Worm (Caenorhabditis elegans) whole organism, late embryonic: ENCODE results near the gene atf-7.

Experiments used
- C38D4.7 ChIP-seq: fragments of 200-800 bp; sonication (Bioruptor generic); optimal IDR thresholded peaks from 2 replicates; lab custom pipeline; 2018; ENCODE audit warnings: mild to moderate bottlenecking, missing genetic modification characterization, moderate library complexity, missing compliant biosample characterization
- F13H6.1 ChIP-seq: sonication (generic microtip); optimal IDR thresholded peaks from 2 replicates; lab custom pipeline; 2016; ENCODE audit warnings: missing genetic modification characterization, missing compliant biosample characterization
- K09A11.1 ChIP-seq: sonication (generic microtip); optimal IDR thresholded peaks from 2 replicates; lab custom pipeline; 2017; ENCODE audit warnings: antibody characterized with exemption, mild to moderate bottlenecking, missing genetic modification characterization, missing compliant biosample characterization; ENCODE audit not compliant: insufficient read depth
- T23F11.4 ChIP-seq: fragments of 200-800 bp; sonication (Bioruptor generic); optimal IDR thresholded peaks from 2 replicates; lab custom pipeline; 2018; ENCODE audit warnings: mild to moderate bottlenecking, missing genetic modification characterization, missing compliant biosample characterization
- Y22D7AL.16 ChIP-seq: sonication (generic microtip); optimal IDR thresholded peaks from 2 replicates; lab custom pipeline; 2016; ENCODE audit warnings: missing genetic modification characterization, missing compliant biosample characterization
- ceh-18 ChIP-seq: sonication (generic microtip); optimal IDR thresholded peaks from 2 replicates; lab custom pipeline; 2016; ENCODE audit warnings: missing genetic modification characterization, missing compliant biosample characterization
- ceh-2 ChIP-seq: sonication (generic microtip); optimal IDR thresholded peaks from 2 replicates; lab custom pipeline; 2016; ENCODE audit warnings: missing genotype, missing genetic modification characterization, missing compliant biosample characterization
- ceh-22 ChIP-seq: sonication (generic microtip); optimal IDR thresholded peaks from 2 replicates; lab custom pipeline; 2017; ENCODE audit warnings: missing biosample characterization, missing genetic modification characterization
- ceh-31 ChIP-seq: sonication (generic microtip); optimal IDR thresholded peaks from 2 replicates; lab custom pipeline; 2016; ENCODE audit warnings: missing genetic modification characterization, missing compliant biosample characterization
- ceh-34 ChIP-seq: sonication (generic microtip); optimal IDR thresholded peaks from 2 replicates; lab custom pipeline; 2016; ENCODE audit warnings: mild to moderate bottlenecking, missing genetic modification characterization, missing compliant biosample characterization
- ceh-45 ChIP-seq: fragments of 200-800 bp; sonication (Bioruptor generic); IDR thresholded peaks from 2 replicates; pipeline ENCODE4 v1.3.6; 2022; ENCODE audit warnings: missing genetic modification reagents, missing genetic modification characterization, missing compliant biosample characterization
- ceh-9 ChIP-seq: sonication (generic microtip); optimal IDR thresholded peaks from 2 replicates; lab custom pipeline; 2016; ENCODE audit warnings: mild to moderate bottlenecking, missing genetic modification characterization, inconsistent platforms, missing compliant biosample characterization
- elt-2 ChIP-seq: sonication (generic microtip); optimal IDR thresholded peaks from 2 replicates; lab custom pipeline; 2016; ENCODE audit warnings: missing genetic modification reagents, missing genetic modification characterization, missing compliant biosample characterization
- fax-1 ChIP-seq: sonication (generic microtip); optimal IDR thresholded peaks from 2 replicates; lab custom pipeline; 2016; ENCODE audit warnings: missing genotype, missing genetic modification characterization, missing compliant biosample characterization
- fkh-6 ChIP-seq: sonication (generic microtip); optimal IDR thresholded peaks from 2 replicates; lab custom pipeline; 2016; ENCODE audit warnings: missing genetic modification characterization, missing compliant biosample characterization
- gmeb-2 ChIP-seq: sonication (generic microtip); optimal IDR thresholded peaks from 2 replicates; lab custom pipeline; 2016; ENCODE audit warnings: missing genetic modification characterization, inconsistent platforms, missing compliant biosample characterization
- hlh-15 ChIP-seq: sonication (generic microtip); optimal IDR thresholded peaks from 2 replicates; lab custom pipeline; 2016; ENCODE audit warnings: missing genetic modification characterization, missing compliant biosample characterization
- hlh-30 ChIP-seq: sonication (generic microtip); optimal IDR thresholded peaks from 2 replicates; lab custom pipeline; 2017; ENCODE audit warnings: antibody characterized with exemption, missing genetic modification characterization, missing compliant biosample characterization; ENCODE audit not compliant: insufficient read depth
- hlh-6 ChIP-seq: sonication (generic microtip); optimal IDR thresholded peaks from 2 replicates; lab custom pipeline; 2016; ENCODE audit warnings: missing genotype, missing genetic modification characterization, missing compliant biosample characterization
- hlh-8 ChIP-seq: sonication (generic microtip); optimal IDR thresholded peaks from 2 replicates; lab custom pipeline; 2016; ENCODE audit warnings: missing genotype, missing genetic modification characterization, missing compliant biosample characterization
- lin-11 ChIP-seq: fragments of 200-800 bp; sonication (Bioruptor generic); optimal IDR thresholded peaks from 2 replicates; lab custom pipeline; 2018; ENCODE audit warnings: mild to moderate bottlenecking, missing genetic modification characterization, missing compliant biosample characterization
- madf-2 ChIP-seq: sonication (generic microtip); optimal IDR thresholded peaks from 2 replicates; lab custom pipeline; 2017; ENCODE audit warnings: missing genetic modification characterization, missing compliant biosample characterization
- mec-3 ChIP-seq: sonication (generic microtip); optimal IDR thresholded peaks from 2 replicates; lab custom pipeline; 2016; ENCODE audit warnings: borderline replicate concordance, missing genetic modification characterization, missing compliant biosample characterization
- nfya-1 ChIP-seq: sonication (generic microtip); optimal IDR thresholded peaks from 2 replicates; lab custom pipeline; 2017; ENCODE audit warnings: missing genetic modification characterization, mild to moderate bottlenecking, missing compliant biosample characterization, antibody characterized with exemption, moderate library complexity
- nhr-11 ChIP-seq: fragments of 150-350 bp; optimal IDR thresholded peaks from 2 replicates; lab custom pipeline; 2014; ENCODE audit warnings: missing biosample characterization, missing genetic modification characterization
- nhr-232 ChIP-seq: sonication (generic microtip); optimal IDR thresholded peaks from 2 replicates; lab custom pipeline; 2016; ENCODE audit warnings: missing genetic modification characterization, missing compliant biosample characterization
- npax-4 ChIP-seq: sonication (generic microtip); optimal IDR thresholded peaks from 2 replicates; lab custom pipeline; 2016; ENCODE audit warnings: missing genetic modification characterization, missing compliant biosample characterization
- pag-3 ChIP-seq: sonication (generic microtip); optimal IDR thresholded peaks from 2 replicates; lab custom pipeline; 2016; ENCODE audit warnings: missing compliant biosample characterization, missing genetic modification characterization, borderline replicate concordance
- pha-2 ChIP-seq: sonication (generic microtip); optimal IDR thresholded peaks from 2 replicates; lab custom pipeline; 2017; ENCODE audit warnings: mild to moderate bottlenecking, missing genetic modification characterization, missing compliant biosample characterization
- pha-4 ChIP-seq: fragments of 150-350 bp; optimal IDR thresholded peaks from 2 replicates; lab custom pipeline; 2018; ENCODE audit warnings: missing biosample characterization, missing genetic modification reagents, missing genetic modification characterization
- pros-1 ChIP-seq: fragments of 150-350 bp; optimal IDR thresholded peaks from 2 replicates; lab custom pipeline; 2014; ENCODE audit warnings: missing biosample characterization, missing genetic modification reagents, missing genetic modification characterization
- rnt-1 ChIP-seq: sonication (generic microtip); optimal IDR thresholded peaks from 2 replicates; lab custom pipeline; 2016; ENCODE audit warnings: missing genetic modification characterization, missing compliant biosample characterization
- sox-2 ChIP-seq: fragments of 200-800 bp; sonication (Bioruptor generic); IDR thresholded peaks from 2 replicates; pipeline ENCODE4 v1.3.6; 2022; ENCODE audit warnings: missing genetic modification reagents, missing genetic modification characterization, missing compliant biosample characterization
- sox-4 ChIP-seq: sonication (generic microtip); optimal IDR thresholded peaks from 2 replicates; lab custom pipeline; 2017; ENCODE audit warnings: mild to moderate bottlenecking, missing genetic modification characterization, inconsistent platforms, missing compliant biosample characterization
- syd-9 ChIP-seq: sonication (generic microtip); optimal IDR thresholded peaks from 2 replicates; lab custom pipeline; 2016; ENCODE audit warnings: mild to moderate bottlenecking, missing genetic modification characterization, moderate library complexity, missing compliant biosample characterization
- tbx-2 ChIP-seq: sonication (generic microtip); optimal IDR thresholded peaks from 2 replicates; lab custom pipeline; 2016; ENCODE audit warnings: missing genetic modification characterization, missing compliant biosample characterization
- ttx-3 ChIP-seq: sonication (generic microtip); optimal IDR thresholded peaks from 2 replicates; lab custom pipeline; 2016; ENCODE audit warnings: missing genetic modification reagents, missing genetic modification characterization, missing compliant biosample characterization
- unc-3 ChIP-seq, 2 experiments: fragments of 200-800 bp in 1 of 2; sonication (Bioruptor generic) in 1 of 2; sonication (generic microtip) in 1 of 2; conservative IDR thresholded peaks in 1 of 2; optimal IDR thresholded peaks in 1 of 2; 2 replicates each; pipeline versions ENCODE4 v1.3.6 to Lab custom; 2016 to 2022; ENCODE audit warnings: missing compliant biosample characterization in 2 of 2, missing genetic modification characterization in 2 of 2, missing genetic modification reagents in 1 of 2
- unc-55 ChIP-seq: sonication (generic microtip); optimal IDR thresholded peaks from 2 replicates; lab custom pipeline; 2017; ENCODE audit warnings: missing biosample characterization, missing genetic modification reagents, missing genetic modification characterization

atf-7 gene

ce11 chrIII:4470793-4471192 is 28.1 kb downstream of the atf-7 start (continued):
- TF ChIP-seq K09A11.1 (peak; percentile 73), hlh-8 (tag; lab: Kevin White, UChicago) (peak; percentile 72), ceh-2 (tag; lab: Kevin White, UChicago) (peak; percentile 77), fkh-6 (tag; lab: Kevin White, UChicago) (peak; percentile 80), hlh-30 (tag; lab: Kevin White, UChicago) (peak; percentile 49), C38D4.7 (GFP tag; lab: Kevin White, UChicago) (peak; percentile 86), ttx-3 (tag; lab: Kevin White, UChicago) (peak; percentile 83), ceh-9 (peak; percentile 53), nfya-1 (tag; lab: Kevin White, UChicago) (peak; percentile 41), ceh-31 (tag; lab: Kevin White, UChicago) (peak; percentile 69), madf-2 (tag; lab: Kevin White, UChicago) (peak; percentile 72), sox-4 (tag; lab: Kevin White, UChicago) (peak; percentile 85), pros-1 (no peak), ceh-18 (peak; percentile 58), ceh-22 (tag; lab: Kevin White, UChicago) (peak; percentile 42), unc-3 (GFP tag; conservative IDR thresholded peaks at IDR 0.05; lab: Robert Waterston, UW) (peak; percentile 78), unc-3 (tag; optimal IDR thresholded peaks at IDR 0.05; lab: Kevin White, UChicago) (peak; percentile 86), mec-3 (tag; lab: Kevin White, UChicago) (no peak), tbx-2 (tag; lab: Kevin White, UChicago) (peak; percentile 91), gmeb-2 (peak; percentile 85), npax-4 (peak; percentile 86), pag-3 (tag; lab: Kevin White, UChicago) (no peak), pha-2 (tag; lab: Kevin White, UChicago) (peak; percentile 84), elt-2 (tag; lab: Kevin White, UChicago) (peak; percentile 93), nhr-232 (tag; lab: Kevin White, UChicago) (peak; percentile 85), ceh-34 (tag; lab: Kevin White, UChicago) (peak; percentile 85), lin-11 (tag; lab: Kevin White, UChicago) (peak; percentile 83), fax-1 (tag; lab: Kevin White, UChicago) (peak; percentile 69), sox-2 (GFP tag; lab: Robert Waterston, UW) (peak; percentile 83), ceh-45 (GFP tag; lab: Robert Waterston, UW) (peak; percentile 85), nhr-11 (tag; lab: Kevin White, UChicago) (no peak), rnt-1 (tag; lab: Kevin White, UChicago) (peak; percentile 61), unc-55 (GFP tag; lab: Kevin White, UChicago) (no peak), T23F11.4 (GFP tag; lab: Kevin White, UChicago) (peak; percentile 84)

DNA sequence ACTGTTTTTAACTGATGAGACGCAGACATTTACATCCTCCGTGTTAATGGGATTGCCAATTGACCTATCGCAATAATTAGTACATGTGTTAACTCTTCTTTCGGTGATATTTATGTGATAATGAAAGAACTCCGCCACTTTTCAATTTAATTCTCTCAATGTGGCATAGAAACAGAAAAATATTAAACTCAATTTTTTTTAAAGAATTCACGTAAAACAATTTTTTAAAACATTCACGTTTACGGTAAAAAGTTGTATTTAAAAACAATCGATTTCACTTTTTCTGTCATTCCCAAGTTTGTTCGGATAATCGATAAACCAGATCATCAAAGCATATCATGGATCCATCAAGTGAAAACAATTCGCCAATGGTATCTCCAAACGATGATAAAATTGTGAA is 30.0 kb downstream of the atf-7 start, which contains the start of gene mstr-2:
Gene mstr-2 (plus strand): TSS at position 301 of the 400 bp plus-strand sequence.
- TF ChIP-seq pha-4 (tag; lab: Kevin White, UChicago) (no peak), hlh-6 (no peak), hlh-15 (tag; lab: Kevin White, UChicago) (no peak), pros-1 (no peak), syd-9 (tag; lab: Kevin White, UChicago) (no peak), F13H6.1 (tag; lab: Kevin White, UChicago) (no peak), hlh-30 (tag; lab: Kevin White, UChicago) (no peak)

DNA sequence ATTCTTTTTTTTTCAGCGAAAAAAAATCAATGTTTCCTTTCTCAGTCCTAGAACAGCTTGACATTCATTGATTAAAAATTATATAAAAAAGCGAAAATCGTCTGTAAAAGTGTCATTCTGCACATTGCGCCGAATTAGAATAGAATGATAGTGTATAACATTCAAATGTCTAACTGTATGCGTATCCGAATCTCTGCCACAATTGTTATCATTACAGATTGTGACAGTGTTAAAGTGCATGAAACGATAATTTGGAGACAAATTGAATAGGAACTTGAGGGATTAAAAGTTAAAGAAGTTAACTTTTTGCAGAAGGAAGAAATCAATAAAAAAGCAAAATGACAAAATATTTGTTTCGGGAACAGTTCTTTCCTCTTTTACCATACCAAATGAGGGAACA is 30.5 kb downstream of the atf-7 start:
- no peak for TF ChIP-seq Y22D7AL.16 (tag; lab: Kevin White, UChicago)
- TF ChIP-seq elt-2 (tag; lab: Kevin White, UChicago) = peak; percentile 52
